Fruit fly (Drosophila melanogaster): ENCODE measurements around the gene Nlp.
A peak's percentile ranks its signal among the peaks of the same experiment; 100 is the strongest.

Nlp gene

DNA sequence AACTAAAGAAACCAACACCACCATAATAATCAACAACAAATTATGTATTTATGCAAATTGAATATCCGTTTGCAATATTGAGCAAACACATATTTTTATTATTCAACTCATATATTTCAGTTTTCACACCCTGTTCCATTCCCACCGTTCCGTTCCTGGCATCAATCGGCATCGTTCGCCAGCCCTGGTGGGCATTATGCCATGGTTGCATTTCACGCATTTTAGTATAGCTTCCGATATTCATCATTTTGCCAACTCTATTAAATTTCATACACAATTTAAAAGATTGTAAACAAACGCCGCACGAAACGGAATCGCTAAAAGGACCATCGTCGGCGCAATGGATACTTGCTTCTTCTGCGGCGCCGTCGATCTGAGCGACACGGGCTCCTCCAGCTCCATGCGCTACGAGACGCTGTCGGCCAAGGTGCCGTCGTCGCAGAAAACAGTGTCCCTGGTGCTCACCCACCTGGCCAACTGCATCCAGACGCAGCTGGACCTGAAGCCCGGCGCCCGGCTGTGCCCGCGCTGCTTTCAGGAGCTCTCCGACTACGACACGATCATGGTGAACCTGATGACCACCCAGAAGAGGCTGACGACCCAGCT lies 38.7 kb downstream of the Nlp start, which contains the start of gene Sry-delta (continued):
- TF ChIP-seq PHDP (tag; optimal IDR thresholded peaks at IDR 0.05) (peak; percentile 72), CG11723 (GFP tag; optimal IDR thresholded peaks at IDR 0.05) (peak; percentile 74), Sin3A (optimal IDR thresholded peaks at IDR 0.05) (peak; percentile 71), lab (GFP tag; optimal IDR thresholded peaks at IDR 0.05) (no peak), CTCF (GFP tag; optimal IDR thresholded peaks at IDR 0.05) (peak; percentile 16), H2.0 (GFP tag; IDR thresholded peaks at IDR 0.05) (peak; percentile 60), CG7271 (tag; optimal IDR thresholded peaks at IDR 0.05) (peak; percentile 3), Dbx (GFP tag; IDR thresholded peaks at IDR 0.05) (peak; percentile 92), CG17829 (tag; optimal IDR thresholded peaks at IDR 0.05) (peak; percentile 84), unpg (GFP tag; optimal IDR thresholded peaks at IDR 0.05) (peak; percentile 68), emc (GFP tag; optimal IDR thresholded peaks at IDR 0.05) (peak; percentile 80), E2f1 (GFP tag; IDR thresholded peaks at IDR 0.05) (peak; percentile 67), Gsc (GFP tag; IDR thresholded peaks at IDR 0.05) (no peak), CG12942 (GFP tag; optimal IDR thresholded peaks at IDR 0.05) (peak; percentile 86), CG12155 (GFP tag; optimal IDR thresholded peaks at IDR 0.05) (peak; percentile 81), hb (GFP tag; IDR thresholded peaks at IDR 0.05; ENCODE audit: partially characterized antibody) (peak; percentile 60; the same call in 2 of the 3 replicates), onecut (GFP tag; IDR thresholded peaks at IDR 0.05) (peak; percentile 50), trh (GFP tag; optimal IDR thresholded peaks at IDR 0.05) (peak; percentile 75), lmd (GFP tag; IDR thresholded peaks at IDR 0.05) (peak; percentile 62; the same call in 1 of the 2 replicates), D19B (GFP tag; optimal IDR thresholded peaks at IDR 0.05) (no peak), Hmx (GFP tag; optimal IDR thresholded peaks at IDR 0.05) (no peak), Poxn (GFP tag; IDR thresholded peaks at IDR 0.05) (peak; percentile 42; the same call in 1 of the 2 replicates), CG4360 (GFP tag; IDR thresholded peaks at IDR 0.05) (no peak), CG4328 (GFP tag; optimal IDR thresholded peaks at IDR 0.05) (peak; percentile 57), slou (GFP tag; optimal IDR thresholded peaks at IDR 0.05) (peak; percentile 68), zen2 (GFP tag; IDR thresholded peaks at IDR 0.05; ENCODE audit: partially characterized antibody) (no peak; the same call in 2 of the 3 replicates), pfk (GFP tag; optimal IDR thresholded peaks at IDR 0.05) (peak; percentile 99), grn (GFP tag; optimal IDR thresholded peaks at IDR 0.05) (no peak), fd96Cb (tag; optimal IDR thresholded peaks at IDR 0.05) (peak; percentile 46), hbn (GFP tag; IDR thresholded peaks at IDR 0.05; ENCODE audit: partially characterized antibody) (peak; percentile 71), hkb (optimal IDR thresholded peaks at IDR 0.05) (no peak), hkb (GFP tag; IDR thresholded peaks at IDR 0.05) (peak; percentile 75), Sox100B (GFP tag; optimal IDR thresholded peaks at IDR 0.05) (no peak), CG1529 (GFP tag; optimal IDR thresholded peaks at IDR 0.05) (no peak), Hand (GFP tag; optimal IDR thresholded peaks at IDR 0.05) (no peak), nmo (GFP tag; optimal IDR thresholded peaks at IDR 0.05) (peak; percentile 81), Deaf1 (tag; optimal IDR thresholded peaks at IDR 0.05) (no peak), Asciz (GFP tag; optimal IDR thresholded peaks at IDR 0.05) (no peak), crp (GFP tag; optimal IDR thresholded peaks at IDR 0.05) (peak in 1 of 2 experiments; percentile 36), tll (GFP tag; optimal IDR thresholded peaks at IDR 0.05) (no peak), sima (GFP tag; optimal IDR thresholded peaks at IDR 0.05) (peak; percentile 85), CG15269 (tag; optimal IDR thresholded peaks at IDR 0.05) (no peak), ham (GFP tag; IDR thresholded peaks at IDR 0.05) (no peak; the same call in 1 of the 2 replicates), jumu (GFP tag; optimal IDR thresholded peaks at IDR 0.05) (peak; percentile 86), fd102C (GFP tag; optimal IDR thresholded peaks at IDR 0.05) (peak; percentile 44), CG11247 (GFP tag; IDR thresholded peaks at IDR 0.05) (peak; percentile 84), Dll (GFP tag; IDR thresholded peaks at IDR 0.05; ENCODE audit: partially characterized antibody) (peak; percentile 79), CG6854 (GFP tag; optimal IDR thresholded peaks at IDR 0.05) (no peak), jing (GFP tag; optimal IDR thresholded peaks at IDR 0.05) (no peak), NC2β (GFP tag; optimal IDR thresholded peaks at IDR 0.05) (peak; percentile 86)

Measured in whole organism, embryonic.